Worm (Caenorhabditis elegans): Measurements from ENCODE around the gene ubl-1.

The ubl-1 gene

ce11 chrIII:3035977-3036376 is 32.1 kb upstream of the ubl-1 start (continued):
- TF ChIP-seq ztf-4 (tag; optimal IDR thresholded peaks at IDR 0.05) = no peak
- TF ChIP-seq nhr-71 (tag; optimal IDR thresholded peaks at IDR 0.05) = peak; percentile 78
- TF ChIP-seq Y116A8C.19 (tag; optimal IDR thresholded peaks at IDR 0.05; ENCODE audit: borderline replicate concordance) = no peak
- peak; percentile 59 for TF ChIP-seq swsn-7 (tag; optimal IDR thresholded peaks at IDR 0.05)
- no peak for TF ChIP-seq pag-3 (tag; optimal IDR thresholded peaks at IDR 0.05; ENCODE audit: borderline replicate concordance, insufficient read depth)

DNA sequence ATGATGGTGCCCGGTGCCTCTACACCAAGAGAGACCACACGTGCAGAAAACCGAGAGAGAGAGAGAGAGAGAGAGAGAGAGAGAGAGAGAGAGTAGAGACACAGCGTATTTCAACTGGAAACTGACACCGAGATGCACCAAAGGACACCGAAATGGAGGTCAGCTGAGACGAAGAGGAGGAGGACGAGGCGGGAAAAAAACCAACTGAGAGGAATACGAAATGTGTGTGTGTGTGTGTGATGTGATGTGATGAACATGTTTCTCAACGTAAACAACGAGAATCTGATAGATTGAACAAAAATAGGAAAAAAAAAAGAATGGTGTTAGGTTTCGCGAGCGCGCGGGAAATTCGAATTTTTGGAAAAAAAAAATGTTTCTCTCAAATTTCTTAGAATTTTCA is 30.8 kb upstream of the ubl-1 start:
- TF ChIP-seq efl-3 (GFP tag; optimal IDR thresholded peaks at IDR 0.05) (no peak), nhr-47 (tag; optimal IDR thresholded peaks at IDR 0.05) (peak; percentile 62), lin-13 (GFP tag; optimal IDR thresholded peaks at IDR 0.05) (peak; percentile 40), lir-3 (tag; optimal IDR thresholded peaks at IDR 0.05; ENCODE audit: poor library complexity) (no peak), vab-15 (tag; optimal IDR thresholded peaks at IDR 0.05) (no peak), unc-130 (tag; optimal IDR thresholded peaks at IDR 0.05) (no peak), pqm-1 (tag; optimal IDR thresholded peaks at IDR 0.05) (no peak), ets-5 (GFP tag; IDR thresholded peaks at IDR 0.05) (no peak), snu-23 (GFP tag; optimal IDR thresholded peaks at IDR 0.05) (peak; percentile 80), nhr-28 (tag; optimal IDR thresholded peaks at IDR 0.05) (no peak), C34B4.2 (tag; optimal IDR thresholded peaks at IDR 0.05) (no peak), pax-3 (tag; optimal IDR thresholded peaks at IDR 0.05) (peak; percentile 26), efl-1 (optimal IDR thresholded peaks at IDR 0.05) (peak; percentile 63 to 70), efl-1 (GFP tag; optimal IDR thresholded peaks at IDR 0.05 in 1 of 2) (peak; percentile 75 to 92), skn-1 (tag; optimal IDR thresholded peaks at IDR 0.05) (no peak), xbp-1 (tag; optimal IDR thresholded peaks at IDR 0.05) (peak; percentile 42), ceh-90 (tag; optimal IDR thresholded peaks at IDR 0.05) (no peak), egl-13 (tag; optimal IDR thresholded peaks at IDR 0.05) (peak; percentile 42), aly-2 (tag; optimal IDR thresholded peaks at IDR 0.05) (no peak), unc-30 (tag; optimal IDR thresholded peaks at IDR 0.05) (no peak), lin-14 (GFP tag; optimal IDR thresholded peaks at IDR 0.05) (peak; percentile 92), ztf-11 (tag; optimal IDR thresholded peaks at IDR 0.05) (peak in 1 of 2 experiments; percentile 15), pag-3 (tag; optimal IDR thresholded peaks at IDR 0.05; ENCODE audit: borderline replicate concordance, insufficient read depth) (no peak), hlh-4 (tag; optimal IDR thresholded peaks at IDR 0.05) (no peak), isw-1 (GFP tag; IDR thresholded peaks at IDR 0.05) (no peak), grh-1 (GFP tag; IDR thresholded peaks at IDR 0.05) (0 out of 2 replicates have a peak, but pooled peaks have one; percentile 27), nhr-77 (tag; optimal IDR thresholded peaks at IDR 0.05) (no peak), nhr-20 (tag; optimal IDR thresholded peaks at IDR 0.05) (peak; percentile 73), dpl-1 (GFP tag; optimal IDR thresholded peaks at IDR 0.05) (peak; percentile 60 to 73 (median 62)), sptf-1 (tag; optimal IDR thresholded peaks at IDR 0.05) (no peak), hlh-17 (GFP tag; optimal IDR thresholded peaks at IDR 0.05; ENCODE audit: borderline replicate concordance) (no peak), fkh-8 (tag; optimal IDR thresholded peaks at IDR 0.05) (peak; percentile 29), lin-15B (tag; optimal IDR thresholded peaks at IDR 0.05) (peak; percentile 20), tlp-1 (tag; optimal IDR thresholded peaks at IDR 0.05) (no peak), blmp-1 (tag; optimal IDR thresholded peaks at IDR 0.05) (no peak), nhr-237 (tag; optimal IDR thresholded peaks at IDR 0.05) (no peak), zip-4 (GFP tag; optimal IDR thresholded peaks at IDR 0.05) (no peak), nhr-71 (tag; optimal IDR thresholded peaks at IDR 0.05) (peak; percentile 82), Y116A8C.19 (tag; optimal IDR thresholded peaks at IDR 0.05; ENCODE audit: borderline replicate concordance) (no peak), mab-9 (GFP tag; IDR thresholded peaks at IDR 0.05) (peak; percentile 7; the same call in 1 of the 2 replicates), nhr-19 (GFP tag; conservative IDR thresholded peaks at IDR 0.05) (peak; percentile 59), unc-62 (GFP tag; optimal IDR thresholded peaks at IDR 0.05) (no peak), tbx-2 (tag; optimal IDR thresholded peaks at IDR 0.05) (peak; percentile 50), ceh-82 (tag; optimal IDR thresholded peaks at IDR 0.05) (peak in 2 of 3 experiments; percentile 25 to 61), unc-86 (tag; optimal IDR thresholded peaks at IDR 0.05) (peak; percentile 52), alr-1 (tag; optimal IDR thresholded peaks at IDR 0.05; ENCODE audit: borderline replicate concordance) (no peak), hpl-2 (GFP tag; optimal IDR thresholded peaks at IDR 0.05) (no peak), fkh-10 (GFP tag; optimal IDR thresholded peaks at IDR 0.05) (no peak)
